Worm (Caenorhabditis elegans) whole organism, L1 larva: ENCODE data around the gene fbxc-19.

ENCODE experiments used
- blmp-1 ChIP-seq: fragments of 150-350 bp; optimal IDR thresholded peaks from 2 replicates; lab custom pipeline; 2014; ENCODE audit warnings: missing biosample characterization, missing genetic modification characterization
- ceh-63 ChIP-seq: fragments of 200-800 bp; sonication (Bioruptor generic); optimal IDR thresholded peaks from 2 replicates; lab custom pipeline; 2018; ENCODE audit warnings: mild to moderate bottlenecking, missing genetic modification characterization, missing compliant biosample characterization
- dpl-1 ChIP-seq, 3 experiments: fragments of 150-350 bp in 2 of 3; sonication (generic microtip) in 1 of 3; optimal IDR thresholded peaks; 2 replicates each; lab custom pipeline; 2014 to 2017; ENCODE audit warnings: missing biosample characterization in 3 of 3, missing genetic modification characterization in 3 of 3, missing genetic modification reagents in 3 of 3

ce11 chrII:1806358-1806757, 13.9 kb upstream of the fbxc-19 start, which contains the start of gene C08F1.12:
- no peak for TF ChIP-seq blmp-1 (tag; lab: Kevin White, UChicago)
- TF ChIP-seq ceh-63 (GFP tag; lab: Kevin White, UChicago) = no peak
- no peak for TF ChIP-seq dpl-1 (GFP tag; optimal IDR thresholded peaks at IDR 0.05; lab: Kevin White, UChicago)
